Fruit fly (Drosophila melanogaster) whole organism, embryonic: Measurements from ENCODE around the gene tipE.
A peak's percentile ranks its signal among the peaks of the same experiment; 100 is the strongest.

ENCODE experiments used
- CG10565 ChIP-seq: fragments of 200-800 bp; sonication (Bioruptor generic); optimal IDR thresholded peaks from 3 replicates; lab custom pipeline; 2016; ENCODE audit warnings: missing biosample characterization, mild to moderate bottlenecking, missing genetic modification characterization
- CG10959 ChIP-seq: fragments of 200-800 bp; sonication (Bioruptor generic); IDR thresholded peaks from 2 replicates; pipeline ENCODE4 v1.3.6; 2022; ENCODE audit warnings: missing biosample characterization, missing genetic modification characterization
- CG11504 ChIP-seq: fragments of 200-800 bp; sonication (Bioruptor generic); optimal IDR thresholded peaks from 3 replicates; lab custom pipeline; 2019; ENCODE audit warnings: missing biosample characterization, mild to moderate bottlenecking, missing genetic modification characterization, moderate library complexity
- CG12769 ChIP-seq: fragments of 200-800 bp; sonication (Bioruptor generic); optimal IDR thresholded peaks from 2 replicates; lab custom pipeline; 2019; ENCODE audit warnings: missing biosample characterization, mild to moderate bottlenecking, missing genetic modification characterization, moderate library complexity
- CG14441 ChIP-seq: fragments of 200-800 bp; sonication (Bioruptor generic); IDR thresholded peaks from 2 replicates; pipeline ENCODE4 v1.3.6; 2022; ENCODE audit warnings: missing biosample characterization, missing genetic modification characterization
- CG14965 ChIP-seq: fragments of 200-800 bp; sonication (Bioruptor generic); optimal IDR thresholded peaks from 2 replicates; lab custom pipeline; 2016; ENCODE audit warnings: missing biosample characterization, missing genetic modification characterization, borderline replicate concordance
- CG1602 ChIP-seq: fragments of 200-800 bp; sonication (Bioruptor generic); optimal IDR thresholded peaks from 3 replicates; lab custom pipeline; 2016; ENCODE audit warnings: missing biosample characterization, missing genetic modification characterization
- CG17328 ChIP-seq: fragments of 200-800 bp; sonication (Bioruptor generic); IDR thresholded peaks from 2 replicates; pipeline ENCODE4 v1.3.6; 2022; ENCODE audit warnings: missing biosample characterization, missing genetic modification characterization
- CG18011 ChIP-seq: fragments of 200-800 bp; sonication (Bioruptor generic); optimal IDR thresholded peaks from 2 replicates; lab custom pipeline; 2017; ENCODE audit warnings: missing biosample characterization, missing genetic modification characterization, mild to moderate bottlenecking, moderate library complexity, missing genotype
- CG2120 ChIP-seq: fragments of 200-800 bp; sonication (Bioruptor generic); optimal IDR thresholded peaks from 3 replicates; lab custom pipeline; 2016; ENCODE audit warnings: missing biosample characterization, missing genetic modification characterization
- CG2678 ChIP-seq: fragments of 200-800 bp; sonication (Bioruptor generic); optimal IDR thresholded peaks from 3 replicates; lab custom pipeline; 2019; ENCODE audit warnings: missing biosample characterization, mild to moderate bottlenecking, missing genetic modification characterization, moderate library complexity
- CG2875 ChIP-seq: fragments of 200-800 bp; sonication (Bioruptor generic); optimal IDR thresholded peaks from 2 replicates; lab custom pipeline; 2017; ENCODE audit warnings: missing biosample characterization, mild to moderate bottlenecking, missing genetic modification characterization, missing genetic modification reagents
- CG30431 ChIP-seq: fragments of 200-800 bp; sonication (Bioruptor generic); optimal IDR thresholded peaks from 2 replicates; lab custom pipeline; 2017; ENCODE audit warnings: missing biosample characterization, missing genetic modification characterization
- CG31224 ChIP-seq: fragments of 200-800 bp; sonication (Bioruptor generic); IDR thresholded peaks from 2 replicates; pipeline ENCODE4 v1.3.6; 2022; ENCODE audit warnings: missing biosample characterization, missing genetic modification characterization
- CG32772 ChIP-seq: fragments of 200-800 bp; sonication (Bioruptor generic); IDR thresholded peaks from 2 replicates; pipeline ENCODE4 v1.3.6; 2022; ENCODE audit warnings: missing biosample characterization, missing genetic modification characterization
- CG3995 ChIP-seq: fragments of 200-800 bp; sonication (Bioruptor generic); optimal IDR thresholded peaks from 3 replicates; lab custom pipeline; 2016; ENCODE audit warnings: missing biosample characterization, missing genetic modification characterization
- CG42726 ChIP-seq: fragments of 200-800 bp; sonication (Bioruptor generic); IDR thresholded peaks from 2 replicates; pipeline ENCODE4 v1.3.6; 2022; ENCODE audit warnings: missing biosample characterization, missing genetic modification characterization; ENCODE audit not compliant: partially characterized antibody
- CG43689 ChIP-seq: fragments of 200-800 bp; sonication (Bioruptor generic); IDR thresholded peaks from 2 replicates; pipeline ENCODE4 v1.3.6; 2022; ENCODE audit warnings: missing biosample characterization, missing genetic modification characterization
- CG7745 ChIP-seq: fragments of 200-800 bp; sonication (Bioruptor generic); optimal IDR thresholded peaks from 2 replicates; lab custom pipeline; 2018; ENCODE audit warnings: missing biosample characterization, mild to moderate bottlenecking, missing genetic modification characterization, moderate library complexity
- CG8359 ChIP-seq: fragments of 200-800 bp; sonication (Bioruptor generic); optimal IDR thresholded peaks from 2 replicates; lab custom pipeline; 2017; ENCODE audit warnings: missing biosample characterization, mild to moderate bottlenecking, missing genetic modification characterization, borderline replicate concordance
- CG8944 ChIP-seq: fragments of 200-800 bp; sonication (Bioruptor generic); optimal IDR thresholded peaks from 3 replicates; lab custom pipeline; 2016; ENCODE audit warnings: missing biosample characterization, missing genetic modification characterization
- CG9437 ChIP-seq: fragments of 200-800 bp; sonication (Bioruptor generic); optimal IDR thresholded peaks from 2 replicates; lab custom pipeline; 2018; ENCODE audit warnings: missing biosample characterization, mild to moderate bottlenecking, missing genetic modification characterization
- CG9817 ChIP-seq: fragments of 200-800 bp; sonication (Bioruptor generic); optimal IDR thresholded peaks from 2 replicates; lab custom pipeline; 2018; ENCODE audit warnings: missing biosample characterization, mild to moderate bottlenecking, missing genetic modification characterization, moderate library complexity
- CTCF ChIP-seq: fragments of 200-800 bp; sonication (Bioruptor generic); optimal IDR thresholded peaks from 2 replicates; lab custom pipeline; 2017; ENCODE audit warnings: missing biosample characterization, mild to moderate bottlenecking, missing genetic modification characterization, moderate library complexity
- Doc2 ChIP-seq: fragments of 200-800 bp; sonication (Bioruptor generic); IDR thresholded peaks from 2 replicates; pipeline ENCODE4 v1.3.6; 2022; ENCODE audit warnings: missing biosample characterization, missing genetic modification characterization
- Eip74EF ChIP-seq, 2 experiments: fragments of 200-800 bp in 1 of 2; fragments of >200 bp in 1 of 2; sonication (Bioruptor generic) in 1 of 2; optimal IDR thresholded peaks; 2 replicates each; lab custom pipeline; 2017 to 2019; ENCODE audit warnings: missing biosample characterization in 2 of 2, missing genetic modification characterization in 2 of 2, mild to moderate bottlenecking in 1 of 2, moderate library complexity in 1 of 2
- GATAe ChIP-seq: fragments of 200-800 bp; sonication (Bioruptor generic); conservative IDR thresholded peaks from 2 replicates; pipeline ENCODE4 v1.3.6; 2022; ENCODE audit warnings: missing biosample characterization, missing genetic modification characterization
- H15 ChIP-seq: fragments of 200-800 bp; sonication (Bioruptor generic); IDR thresholded peaks from 3 replicates; pipeline ENCODE4 v1.3.6; 2022; ENCODE audit warnings: missing biosample characterization, missing genetic modification characterization
- Hmr ChIP-seq: fragments of 200-800 bp; sonication (Bioruptor generic); optimal IDR thresholded peaks from 3 replicates; lab custom pipeline; 2017; ENCODE audit warnings: mild to moderate bottlenecking, missing biosample characterization, missing genetic modification reagents, missing genetic modification characterization
- Hmx ChIP-seq: fragments of 200-800 bp; sonication (Bioruptor generic); optimal IDR thresholded peaks from 2 replicates; lab custom pipeline; 2016; ENCODE audit warnings: missing biosample characterization, missing genetic modification characterization
- Kr ChIP-seq: fragments of 200-800 bp; sonication (Bioruptor generic); optimal IDR thresholded peaks from 2 replicates; lab custom pipeline; 2017; ENCODE audit warnings: missing biosample characterization, mild to moderate bottlenecking, missing genetic modification characterization
- Meics ChIP-seq: fragments of 200-800 bp; sonication (Bioruptor generic); optimal IDR thresholded peaks from 2 replicates; lab custom pipeline; 2017; ENCODE audit warnings: missing biosample characterization, mild to moderate bottlenecking, missing genetic modification characterization
- NC2α ChIP-seq: fragments of 200-800 bp; sonication (Bioruptor generic); optimal IDR thresholded peaks from 2 replicates; lab custom pipeline; 2016; ENCODE audit warnings: missing biosample characterization, missing genetic modification characterization
- Nf-YA ChIP-seq: fragments of 200-800 bp; sonication (Bioruptor generic); IDR thresholded peaks from 2 replicates; pipeline ENCODE4 v1.3.6; 2022; ENCODE audit warnings: missing biosample characterization, missing genetic modification characterization
- Sry-δ ChIP-seq: fragments of 200-800 bp; sonication (Bioruptor generic); optimal IDR thresholded peaks from 2 replicates; lab custom pipeline; 2016; ENCODE audit warnings: missing biosample characterization, missing genetic modification characterization
- Usf ChIP-seq: fragments of 200-800 bp; sonication (Bioruptor generic); optimal IDR thresholded peaks from 2 replicates; lab custom pipeline; 2017; ENCODE audit warnings: missing genotype, missing biosample characterization, missing genetic modification characterization
- crp ChIP-seq, 2 experiments: fragments of 200-800 bp; sonication (Bioruptor generic); optimal IDR thresholded peaks; 2 replicates in 1 of 2; 3 replicates in 1 of 2; lab custom pipeline; 2017; ENCODE audit warnings: missing biosample characterization in 2 of 2, missing genetic modification characterization in 2 of 2, mild to moderate bottlenecking in 1 of 2, moderate library complexity in 1 of 2
- fru ChIP-seq: fragments of >200 bp; optimal IDR thresholded peaks from 2 replicates; lab custom pipeline; 2017
- gsb-n ChIP-seq: fragments of 200-800 bp; sonication (Bioruptor generic); optimal IDR thresholded peaks from 3 replicates; lab custom pipeline; 2018; ENCODE audit warnings: missing biosample characterization, mild to moderate bottlenecking, missing genetic modification characterization
- hbn ChIP-seq: fragments of 200-800 bp; sonication (Bioruptor generic); IDR thresholded peaks from 2 replicates; pipeline ENCODE4 v1.3.6; 2022; ENCODE audit warnings: missing biosample characterization, missing genetic modification characterization; ENCODE audit not compliant: partially characterized antibody
- peb ChIP-seq: fragments of 200-800 bp; sonication (Bioruptor generic); IDR thresholded peaks from 2 replicates; pipeline ENCODE4 v1.3.6; 2022; ENCODE audit warnings: missing biosample characterization, missing genetic modification characterization
- pum ChIP-seq: fragments of 200-800 bp; sonication (Bioruptor generic); optimal IDR thresholded peaks from 2 replicates; lab custom pipeline; 2016; ENCODE audit warnings: missing biosample characterization, missing genetic modification characterization
- rib ChIP-seq: fragments of 200-800 bp; sonication (Bioruptor generic); IDR thresholded peaks from 2 replicates; pipeline ENCODE4 v1.3.6; 2022; ENCODE audit warnings: missing biosample characterization, missing genetic modification characterization
- sc ChIP-seq, 3 experiments: fragments of >200 bp in 2 of 3; fragments of 200-800 bp in 1 of 3; sonication (Bioruptor generic) in 1 of 3; optimal IDR thresholded peaks; 2 replicates in 2 of 3; 3 replicates in 1 of 3; lab custom pipeline; 2017; ENCODE audit warnings: mild to moderate bottlenecking in 1 of 3, missing biosample characterization in 1 of 3, missing genetic modification characterization in 1 of 3, missing genetic modification reagents in 1 of 3
- sens-2 ChIP-seq: fragments of 200-800 bp; sonication (Bioruptor generic); IDR thresholded peaks from 2 replicates; pipeline ENCODE4 v1.3.6; 2022; ENCODE audit warnings: missing biosample characterization, missing genetic modification characterization
- stwl ChIP-seq: fragments of 200-800 bp; sonication (Bioruptor generic); optimal IDR thresholded peaks from 3 replicates; lab custom pipeline; 2018; ENCODE audit warnings: missing biosample characterization, mild to moderate bottlenecking, missing genetic modification characterization, moderate library complexity
- tgo ChIP-seq: fragments of 200-800 bp; sonication (Bioruptor generic); IDR thresholded peaks from 3 replicates; pipeline ENCODE4 v1.3.6; 2022; ENCODE audit warnings: missing biosample characterization, missing genetic modification characterization
- tup ChIP-seq: fragments of 200-800 bp; sonication (Bioruptor generic); optimal IDR thresholded peaks from 2 replicates; lab custom pipeline; 2016; ENCODE audit warnings: missing biosample characterization, mild to moderate bottlenecking, missing genetic modification characterization, moderate library complexity

tipE gene

DNA sequence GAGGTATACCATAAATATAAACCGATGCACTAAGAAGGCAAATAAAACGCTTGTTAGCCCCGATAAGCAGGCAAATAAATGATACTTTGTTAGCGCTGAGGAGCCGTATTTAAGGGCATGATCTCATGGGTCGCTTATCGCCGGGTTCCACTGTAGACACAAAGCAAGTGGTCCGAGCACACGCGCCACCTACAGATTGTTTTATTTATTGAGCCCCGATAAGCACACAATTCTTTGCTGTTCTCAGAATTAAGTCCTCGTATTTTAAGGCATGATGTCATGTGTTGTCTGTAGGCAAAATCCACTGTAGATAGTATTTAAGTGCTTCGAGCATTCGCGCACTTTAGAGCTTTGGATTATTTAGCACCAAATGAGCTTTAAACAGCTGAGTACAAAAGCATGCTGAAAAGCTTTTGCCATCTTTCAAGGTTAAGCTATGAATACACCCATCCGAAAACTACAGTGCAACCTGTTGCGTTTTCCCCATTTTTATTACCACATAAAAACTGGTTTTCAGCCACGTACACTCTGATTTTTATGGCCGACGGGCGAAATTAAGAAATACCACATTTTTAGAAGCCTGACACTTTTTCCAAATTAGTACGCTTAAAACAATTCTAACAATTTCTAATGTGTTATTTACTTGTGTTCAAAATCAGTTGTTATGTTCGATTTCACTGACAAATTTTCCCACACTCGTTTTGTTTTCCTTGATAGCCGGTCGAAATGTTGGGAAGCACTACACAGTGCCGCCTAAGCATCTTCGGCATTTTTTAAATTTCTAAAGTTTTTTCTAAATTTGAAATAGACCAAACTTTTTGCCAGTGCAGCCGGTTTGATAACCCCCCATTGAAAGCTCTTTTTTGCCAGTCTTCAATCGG lies 51.4 kb downstream of the tipE start, which contains the start of gene Sqor (continued):
- TF ChIP-seq Kr (GFP tag; lab: Kevin White, UChicago) = no peak
- peak; percentile 77 for TF ChIP-seq Hmx (GFP tag; lab: Kevin White, UChicago)
- peak; percentile 66 for TF ChIP-seq GATAe
- peak; percentile 85 for TF ChIP-seq CG9437 (GFP tag; lab: Kevin White, UChicago)
- TF ChIP-seq Eip74EF (GFP tag; optimal IDR thresholded peaks at IDR 0.05; lab: Kevin White, UChicago) = peak in 1 of 2 experiments; percentile 70
- TF ChIP-seq CG8359 (GFP tag; lab: Kevin White, UChicago) = peak; percentile 17
- no peak for TF ChIP-seq CG7745
- peak; percentile 71 for TF ChIP-seq Usf (GFP tag; lab: Kevin White, UChicago)
- TF ChIP-seq CG2120 = peak; percentile 92
- peak; percentile 81 for TF ChIP-seq CG9817 (tag; lab: Kevin White, UChicago)
- no peak; the same call in 1 of the 2 replicates for TF ChIP-seq CG43689 (GFP tag; lab: Robert Waterston, UW)
- peak; percentile 85 for TF ChIP-seq CG11504 (tag; lab: Kevin White, UChicago)
- TF ChIP-seq CTCF = peak; percentile 89
- peak; percentile 81 for TF ChIP-seq CG8944 (GFP tag; lab: Kevin White, UChicago)
- peak; percentile 63 for TF ChIP-seq CG17328 (GFP tag; lab: Robert Waterston, UW)
- TF ChIP-seq NC2α (GFP tag; lab: Kevin White, UChicago) = peak; percentile 52
- TF ChIP-seq CG12769 = peak; percentile 90
- TF ChIP-seq CG42726 (GFP tag; lab: Robert Waterston, UW) = no peak
- peak; percentile 77 for TF ChIP-seq tgo (GFP tag; lab: Robert Waterston, UW)
- no peak for TF ChIP-seq sc (optimal IDR thresholded peaks at IDR 0.05; lab: Kevin White, UChicago)
- no peak for TF ChIP-seq sc (GFP tag; optimal IDR thresholded peaks at IDR 0.05; lab: Kevin White, UChicago)
- peak; percentile 89 for TF ChIP-seq Hmr (GFP tag; lab: Kevin White, UChicago)
- TF ChIP-seq CG32772 = peak; percentile 72
- TF ChIP-seq Meics (GFP tag; lab: Kevin White, UChicago) = peak; percentile 92
- TF ChIP-seq Sry-δ (GFP tag; lab: Kevin White, UChicago) = peak; percentile 28
- peak; percentile 94 for TF ChIP-seq CG2678 (tag; lab: Kevin White, UChicago)
- TF ChIP-seq tup = peak; percentile 76
- peak; percentile 63 for TF ChIP-seq CG31224
- TF ChIP-seq peb = no peak; the same call in none of the 2 replicates
- TF ChIP-seq CG18011 (GFP tag; lab: Kevin White, UChicago) = peak; percentile 80
- peak; percentile 3 for TF ChIP-seq CG10565
- peak; percentile 41 for TF ChIP-seq CG14965 (GFP tag; lab: Kevin White, UChicago)
- peak; percentile 75 for TF ChIP-seq Nf-YA (GFP tag; lab: Robert Waterston, UW)
- peak; percentile 66 for TF ChIP-seq CG1602 (GFP tag; lab: Kevin White, UChicago)
- TF ChIP-seq rib = peak; percentile 84
- peak; percentile 19 for TF ChIP-seq stwl (tag; lab: Kevin White, UChicago)
- no peak for TF ChIP-seq hbn (GFP tag; lab: Robert Waterston, UW)
- peak; percentile 62 for TF ChIP-seq Doc2
- TF ChIP-seq CG2875 (GFP tag; lab: Kevin White, UChicago) = peak; percentile 31
- TF ChIP-seq CG3995 = peak; percentile 63
- TF ChIP-seq gsb-n (tag; lab: Kevin White, UChicago) = peak; percentile 25
- TF ChIP-seq pum (GFP tag; lab: Kevin White, UChicago) = peak; percentile 84
- peak; percentile 37; the same call in 1 of the 2 replicates for TF ChIP-seq sens-2 (GFP tag; lab: Robert Waterston, UW)
- TF ChIP-seq fru (lab: Kevin White, UChicago) = no peak
- peak; percentile 77 for TF ChIP-seq CG30431
- peak in 1 of 2 experiments; percentile 80 for TF ChIP-seq crp (GFP tag; optimal IDR thresholded peaks at IDR 0.05; lab: Kevin White, UChicago)
- peak; percentile 58; the same call in 2 of the 3 replicates for TF ChIP-seq H15 (GFP tag; lab: Robert Waterston, UW)
- peak; percentile 80 for TF ChIP-seq CG14441 (GFP tag; lab: Robert Waterston, UW)
- no peak for TF ChIP-seq CG10959
